Fruit fly (Drosophila melanogaster) whole organism, embryonic: ENCODE results near the gene Ufl1.

Experiments
- CG10209 ChIP-seq: fragments of 200-800 bp; sonication (Bioruptor generic); optimal IDR thresholded peaks from 3 replicates; lab custom pipeline; 2017; ENCODE audit warnings: missing biosample characterization, mild to moderate bottlenecking, missing genetic modification characterization, missing genetic modification reagents
- CG11247 ChIP-seq: fragments of 200-800 bp; sonication (Bioruptor generic); IDR thresholded peaks from 2 replicates; pipeline ENCODE4 v1.3.6; 2022; ENCODE audit warnings: missing biosample characterization, missing genetic modification characterization
- CG14014 ChIP-seq: fragments of 200-800 bp; sonication (Bioruptor generic); IDR thresholded peaks from 2 replicates; pipeline ENCODE4 v1.3.6; 2022; ENCODE audit warnings: missing biosample characterization, missing genetic modification characterization
- CG1529 ChIP-seq: fragments of 200-800 bp; sonication (Bioruptor generic); optimal IDR thresholded peaks from 3 replicates; lab custom pipeline; 2018; ENCODE audit warnings: missing biosample characterization, missing genetic modification characterization
- CG17186 ChIP-seq: fragments of 200-800 bp; sonication (Bioruptor generic); optimal IDR thresholded peaks from 3 replicates; lab custom pipeline; 2017; ENCODE audit warnings: missing biosample characterization, missing genetic modification reagents, missing genetic modification characterization
- CG17568 ChIP-seq: fragments of 200-800 bp; sonication (Bioruptor generic); optimal IDR thresholded peaks from 2 replicates; lab custom pipeline; 2018; ENCODE audit warnings: missing biosample characterization, mild to moderate bottlenecking, missing genetic modification characterization, moderate library complexity
- CG18764 ChIP-seq: fragments of 200-800 bp; sonication (Bioruptor generic); optimal IDR thresholded peaks from 3 replicates; lab custom pipeline; 2016; ENCODE audit warnings: missing biosample characterization, missing genetic modification characterization
- CG2129 ChIP-seq: fragments of 200-800 bp; sonication (Bioruptor generic); IDR thresholded peaks from 2 replicates; pipeline ENCODE4 v1.3.6; 2022; ENCODE audit warnings: missing biosample characterization, missing genetic modification characterization; ENCODE audit not compliant: partially characterized antibody
- CG2875 ChIP-seq: fragments of 200-800 bp; sonication (Bioruptor generic); optimal IDR thresholded peaks from 2 replicates; lab custom pipeline; 2017; ENCODE audit warnings: missing biosample characterization, mild to moderate bottlenecking, missing genetic modification characterization, missing genetic modification reagents
- CG3163 ChIP-seq: fragments of 200-800 bp; sonication (Bioruptor generic); optimal IDR thresholded peaks from 3 replicates; lab custom pipeline; 2016; ENCODE audit warnings: missing biosample characterization, missing genetic modification characterization
- CG32532 ChIP-seq: fragments of 200-800 bp; sonication (Bioruptor generic); IDR thresholded peaks from 2 replicates; pipeline ENCODE4 v1.3.6; 2022; ENCODE audit warnings: missing biosample characterization, missing genetic modification characterization
- CG3407 ChIP-seq: fragments of 200-800 bp; sonication (Bioruptor generic); optimal IDR thresholded peaks from 2 replicates; lab custom pipeline; 2018; ENCODE audit warnings: missing biosample characterization, mild to moderate bottlenecking, missing genetic modification characterization
- CG34224 ChIP-seq: fragments of 200-800 bp; sonication (Bioruptor generic); IDR thresholded peaks from 3 replicates; pipeline ENCODE4 v1.3.6; 2022; ENCODE audit warnings: missing biosample characterization, missing genetic modification characterization; ENCODE audit not compliant: partially characterized antibody
- CG4854 ChIP-seq: fragments of 200-800 bp; sonication (Bioruptor generic); optimal IDR thresholded peaks from 2 replicates; lab custom pipeline; 2016; ENCODE audit warnings: missing biosample characterization, missing genetic modification characterization, inconsistent platforms
- CG6254 ChIP-seq: fragments of 200-800 bp; sonication (Bioruptor generic); optimal IDR thresholded peaks from 3 replicates; lab custom pipeline; 2017; ENCODE audit warnings: mild to moderate bottlenecking, missing biosample characterization, missing genetic modification reagents, missing genetic modification characterization
- CG6654 ChIP-seq: fragments of 200-800 bp; sonication (Bioruptor generic); optimal IDR thresholded peaks from 2 replicates; lab custom pipeline; 2017; ENCODE audit warnings: missing biosample characterization, mild to moderate bottlenecking, missing genetic modification characterization
- CG7745 ChIP-seq: fragments of 200-800 bp; sonication (Bioruptor generic); optimal IDR thresholded peaks from 2 replicates; lab custom pipeline; 2018; ENCODE audit warnings: missing biosample characterization, mild to moderate bottlenecking, missing genetic modification characterization, moderate library complexity
- CG7963 ChIP-seq: fragments of 200-800 bp; sonication (Bioruptor generic); IDR thresholded peaks from 3 replicates; pipeline ENCODE4 v1.3.6; 2022; ENCODE audit warnings: missing biosample characterization, missing genetic modification characterization; ENCODE audit not compliant: partially characterized antibody
- CG8478 ChIP-seq: fragments of >200 bp; optimal IDR thresholded peaks from 2 replicates; lab custom pipeline; 2018
- CG8944 ChIP-seq: fragments of 200-800 bp; sonication (Bioruptor generic); optimal IDR thresholded peaks from 3 replicates; lab custom pipeline; 2016; ENCODE audit warnings: missing biosample characterization, missing genetic modification characterization
- CG9727 ChIP-seq: fragments of 200-800 bp; sonication (Bioruptor generic); optimal IDR thresholded peaks from 3 replicates; lab custom pipeline; 2017; ENCODE audit warnings: missing biosample characterization, mild to moderate bottlenecking, missing genetic modification characterization
- CrebB ChIP-seq: fragments of 200-800 bp; sonication (Bioruptor generic); optimal IDR thresholded peaks from 3 replicates; lab custom pipeline; 2018; ENCODE audit warnings: missing biosample characterization, mild to moderate bottlenecking, missing genetic modification characterization
- Dad ChIP-seq: fragments of 200-800 bp; sonication (Bioruptor generic); optimal IDR thresholded peaks from 3 replicates; lab custom pipeline; 2016; ENCODE audit warnings: missing biosample characterization, missing genetic modification characterization
- Deaf1 ChIP-seq: fragments of 200-800 bp; optimal IDR thresholded peaks from 3 replicates; lab custom pipeline; 2019; ENCODE audit warnings: missing biosample characterization, mild to moderate bottlenecking, missing genetic modification characterization, moderate library complexity
- Drgx ChIP-seq: fragments of 200-800 bp; sonication (Bioruptor generic); IDR thresholded peaks from 2 replicates; pipeline ENCODE4 v1.3.6; 2022; ENCODE audit warnings: missing biosample characterization, missing genetic modification characterization
- ERR ChIP-seq: fragments of 200-800 bp; sonication (Bioruptor generic); optimal IDR thresholded peaks from 2 replicates; lab custom pipeline; 2016; ENCODE audit warnings: missing biosample characterization, missing genetic modification characterization
- HLH54F ChIP-seq: fragments of 200-800 bp; sonication (Bioruptor generic); optimal IDR thresholded peaks from 3 replicates; lab custom pipeline; 2016; ENCODE audit warnings: missing biosample characterization, missing genetic modification characterization
- Hmx ChIP-seq: fragments of 200-800 bp; sonication (Bioruptor generic); optimal IDR thresholded peaks from 2 replicates; lab custom pipeline; 2016; ENCODE audit warnings: missing biosample characterization, missing genetic modification characterization
- Hsf ChIP-seq: fragments of 200-800 bp; sonication (Bioruptor generic); optimal IDR thresholded peaks from 3 replicates; lab custom pipeline; 2016; ENCODE audit warnings: missing biosample characterization, missing genetic modification characterization
- NFAT ChIP-seq: fragments of 200-800 bp; sonication (Bioruptor generic); IDR thresholded peaks from 2 replicates; pipeline ENCODE4 v1.3.6; 2022; ENCODE audit warnings: missing biosample characterization, missing genetic modification characterization
- NfI ChIP-seq: fragments of 200-800 bp; sonication (Bioruptor generic); optimal IDR thresholded peaks from 3 replicates; lab custom pipeline; 2018; ENCODE audit warnings: missing biosample characterization, mild to moderate bottlenecking, missing genetic modification characterization, moderate library complexity
- Side ChIP-seq: fragments of 200-800 bp; sonication (Bioruptor generic); optimal IDR thresholded peaks from 2 replicates; lab custom pipeline; 2016; ENCODE audit warnings: missing biosample characterization, missing genetic modification characterization
- Sox100B ChIP-seq: fragments of 200-800 bp; sonication (Bioruptor generic); optimal IDR thresholded peaks from 3 replicates; lab custom pipeline; 2018; ENCODE audit warnings: missing biosample characterization, mild to moderate bottlenecking, missing genetic modification characterization
- Taf1 ChIP-seq: fragments of 200-800 bp; sonication (Bioruptor generic); IDR thresholded peaks from 2 replicates; pipeline ENCODE4 v1.3.6; 2022; ENCODE audit warnings: missing biosample characterization, missing genetic modification characterization
- Usf ChIP-seq: fragments of 200-800 bp; sonication (Bioruptor generic); optimal IDR thresholded peaks from 2 replicates; lab custom pipeline; 2017; ENCODE audit warnings: missing genotype, missing biosample characterization, missing genetic modification characterization
- ash1 ChIP-seq: fragments of 200-800 bp; sonication (Bioruptor generic); optimal IDR thresholded peaks from 2 replicates; lab custom pipeline; 2018; ENCODE audit warnings: missing biosample characterization, mild to moderate bottlenecking, missing genetic modification characterization
- dpn ChIP-seq, 2 experiments: fragments of 200-800 bp; sonication (Bioruptor generic); optimal IDR thresholded peaks; 3 replicates each; lab custom pipeline; 2016; ENCODE audit warnings: missing biosample characterization in 2 of 2, missing genetic modification characterization in 2 of 2
- fd3F ChIP-seq: fragments of 200-800 bp; sonication (Bioruptor generic); optimal IDR thresholded peaks from 2 replicates; lab custom pipeline; 2018; ENCODE audit warnings: missing biosample characterization, mild to moderate bottlenecking, missing genetic modification characterization, moderate library complexity
- inv ChIP-seq: fragments of 200-800 bp; sonication (Bioruptor generic); IDR thresholded peaks from 2 replicates; pipeline ENCODE4 v1.3.6; 2022; ENCODE audit warnings: missing biosample characterization, missing genetic modification characterization; ENCODE audit not compliant: partially characterized antibody
- jigr1 ChIP-seq: fragments of 200-800 bp; sonication (Bioruptor generic); IDR thresholded peaks from 3 replicates; pipeline ENCODE4 v1.3.6; 2022; ENCODE audit warnings: missing biosample characterization, missing genetic modification characterization
- lmd ChIP-seq: fragments of 200-800 bp; sonication (Bioruptor generic); IDR thresholded peaks from 2 replicates; pipeline ENCODE4 v1.3.6; 2022; ENCODE audit warnings: missing biosample characterization, missing genetic modification characterization
- odd ChIP-seq: fragments of 200-800 bp; sonication (Bioruptor generic); optimal IDR thresholded peaks from 2 replicates; lab custom pipeline; 2017; ENCODE audit warnings: missing biosample characterization, mild to moderate bottlenecking, missing genetic modification characterization
- pfk ChIP-seq: fragments of 200-800 bp; sonication (Bioruptor generic); optimal IDR thresholded peaks from 2 replicates; lab custom pipeline; 2018; ENCODE audit warnings: missing biosample characterization, mild to moderate bottlenecking, missing genetic modification characterization, moderate library complexity
- pho ChIP-seq: fragments of 200-800 bp; sonication (Bioruptor generic); optimal IDR thresholded peaks from 2 replicates; lab custom pipeline; 2016; ENCODE audit warnings: missing biosample characterization, missing genetic modification characterization
- psq ChIP-seq: fragments of 200-800 bp; sonication (Bioruptor generic); optimal IDR thresholded peaks from 2 replicates; lab custom pipeline; 2017; ENCODE audit warnings: missing biosample characterization, missing genetic modification characterization
- sens-2 ChIP-seq: fragments of 200-800 bp; sonication (Bioruptor generic); IDR thresholded peaks from 2 replicates; pipeline ENCODE4 v1.3.6; 2022; ENCODE audit warnings: missing biosample characterization, missing genetic modification characterization
- sqz ChIP-seq: fragments of 200-800 bp; sonication (Bioruptor generic); optimal IDR thresholded peaks from 3 replicates; lab custom pipeline; 2018; ENCODE audit warnings: missing biosample characterization, mild to moderate bottlenecking, missing genetic modification characterization
- stc ChIP-seq: fragments of 200-800 bp; sonication (Bioruptor generic); IDR thresholded peaks from 2 replicates; pipeline ENCODE4 v1.3.6; 2022; ENCODE audit warnings: missing biosample characterization, missing genetic modification characterization
- tap ChIP-seq: fragments of 200-800 bp; optimal IDR thresholded peaks from 3 replicates; lab custom pipeline; 2019; ENCODE audit warnings: missing biosample characterization, mild to moderate bottlenecking, missing genetic modification characterization, moderate library complexity
- tgo ChIP-seq: fragments of 200-800 bp; sonication (Bioruptor generic); IDR thresholded peaks from 3 replicates; pipeline ENCODE4 v1.3.6; 2022; ENCODE audit warnings: missing biosample characterization, missing genetic modification characterization
- usp ChIP-seq: fragments of >200 bp; optimal IDR thresholded peaks from 2 replicates; lab custom pipeline; 2017; ENCODE audit warnings: missing biosample characterization, missing genetic modification characterization
- z ChIP-seq: fragments of 200-800 bp; sonication (Bioruptor generic); IDR thresholded peaks from 3 replicates; pipeline ENCODE4 v1.3.6; 2022; ENCODE audit warnings: missing biosample characterization, missing genetic modification characterization
- zen2 ChIP-seq: fragments of 200-800 bp; sonication (Bioruptor generic); IDR thresholded peaks from 3 replicates; pipeline ENCODE4 v1.3.6; 2022; ENCODE audit warnings: missing biosample characterization, missing genetic modification characterization; ENCODE audit not compliant: partially characterized antibody

The Ufl1 gene

DNA sequence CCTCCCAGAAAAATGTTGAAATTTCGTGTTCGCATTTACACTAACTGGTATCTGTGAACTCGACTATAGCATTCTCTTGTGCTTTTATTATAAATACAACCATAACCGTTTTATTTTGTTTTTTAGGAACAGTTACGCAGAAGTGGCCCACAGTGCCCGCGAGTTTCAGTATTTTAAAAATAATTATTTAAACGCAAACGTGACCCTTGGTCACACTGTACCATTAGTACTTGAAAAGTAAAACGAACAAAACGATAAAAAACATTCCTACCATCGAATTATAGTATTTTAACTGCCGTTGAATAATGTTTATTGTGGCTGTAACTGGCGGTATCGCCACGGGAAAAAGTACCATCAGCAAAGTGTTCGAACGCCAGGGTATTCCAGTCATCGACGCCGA lies 7.7 kb upstream of the Ufl1 start, which contains the start of gene Dpck (continued):
- TF ChIP-seq odd (GFP tag; lab: Kevin White, UChicago) = no peak
- TF ChIP-seq CG8944 (GFP tag; lab: Kevin White, UChicago) = no peak
- no peak for TF ChIP-seq inv (GFP tag; lab: Robert Waterston, UW)
- no peak for TF ChIP-seq CG6654
- peak; percentile 25 for TF ChIP-seq Hsf (GFP tag; lab: Kevin White, UChicago)
- TF ChIP-seq CG6254 = no peak
- no peak for TF ChIP-seq CG9727 (GFP tag; lab: Kevin White, UChicago)
- no peak for TF ChIP-seq CG11247 (GFP tag; lab: Robert Waterston, UW)
- no peak for TF ChIP-seq ash1
- TF ChIP-seq zen2 (GFP tag; lab: Robert Waterston, UW) = no peak
- no peak for TF ChIP-seq CG14014 (GFP tag; lab: Robert Waterston, UW)
- no peak for TF ChIP-seq stc (GFP tag; lab: Robert Waterston, UW)
- TF ChIP-seq CG3163 = no peak
- no peak for TF ChIP-seq CG2129
- TF ChIP-seq usp (GFP tag; lab: Kevin White, UChicago) = no peak
- no peak for TF ChIP-seq CG32532
- TF ChIP-seq CG4854 (GFP tag; lab: Kevin White, UChicago) = peak; percentile 28
- TF ChIP-seq CG2875 (GFP tag; lab: Kevin White, UChicago) = no peak
- TF ChIP-seq lmd (GFP tag; lab: Robert Waterston, UW) = no peak
- peak; percentile 38 for TF ChIP-seq CG17568 (GFP tag; lab: Kevin White, UChicago)
- no peak for TF ChIP-seq CG3407 (GFP tag; lab: Kevin White, UChicago)
- TF ChIP-seq ERR (GFP tag; lab: Kevin White, UChicago) = no peak
- no peak for TF ChIP-seq z (GFP tag; lab: Robert Waterston, UW)
- TF ChIP-seq psq = no peak
- TF ChIP-seq jigr1 (GFP tag; lab: Robert Waterston, UW) = no peak
- no peak for TF ChIP-seq NFAT (GFP tag; lab: Robert Waterston, UW)
- TF ChIP-seq Side = no peak
- no peak for TF ChIP-seq pho (GFP tag; lab: Kevin White, UChicago)
- no peak for TF ChIP-seq CG10209 (GFP tag; lab: Kevin White, UChicago)
- peak; percentile 5 for TF ChIP-seq NfI
- TF ChIP-seq HLH54F (GFP tag; lab: Kevin White, UChicago) = no peak
- TF ChIP-seq dpn (GFP tag; optimal IDR thresholded peaks at IDR 0.05; lab: Kevin White, UChicago) = peak in 1 of 2 experiments; percentile 11
- no peak for TF ChIP-seq CG7963
- TF ChIP-seq Deaf1 = no peak
- peak; percentile 3 for TF ChIP-seq CG18764 (GFP tag; lab: Kevin White, UChicago)
- TF ChIP-seq Hmx = no peak
- no peak for TF ChIP-seq CG17186 (GFP tag; lab: Kevin White, UChicago)
- TF ChIP-seq Drgx = peak; percentile 45
- TF ChIP-seq pfk (GFP tag; lab: Kevin White, UChicago) = peak; percentile 37
- no peak for TF ChIP-seq tgo (GFP tag; lab: Robert Waterston, UW)
- TF ChIP-seq Taf1 (GFP tag; lab: Robert Waterston, UW) = no peak
- no peak for TF ChIP-seq Dad (GFP tag; lab: Kevin White, UChicago)
- TF ChIP-seq sqz (GFP tag; lab: Kevin White, UChicago) = no peak
- peak; percentile 21 for TF ChIP-seq Sox100B
- TF ChIP-seq CG8478 = no peak
- no peak for TF ChIP-seq CG34224 (GFP tag; lab: Robert Waterston, UW)
- no peak for TF ChIP-seq tap
- TF ChIP-seq Usf (GFP tag; lab: Kevin White, UChicago) = no peak
- TF ChIP-seq fd3F (GFP tag; lab: Kevin White, UChicago) = no peak
- no peak for TF ChIP-seq sens-2 (GFP tag; lab: Robert Waterston, UW)
- TF ChIP-seq CG1529 (GFP tag; lab: Kevin White, UChicago) = no peak
- TF ChIP-seq CrebB (tag; lab: Kevin White, UChicago) = no peak
- TF ChIP-seq CG7745 = no peak
